Fruit fly (Drosophila melanogaster) whole organism, prepupa: Measurements from ENCODE around the gene RfC38.

Experiments
- CG11294 ChIP-seq: fragments of 200-800 bp; sonication (Bioruptor generic); IDR thresholded peaks from 2 replicates; pipeline ENCODE4 v1.3.6; 2022; ENCODE audit warnings: missing biosample characterization, missing genetic modification characterization
- CG16779 ChIP-seq: fragments of 200-800 bp; sonication (Bioruptor generic); optimal IDR thresholded peaks from 3 replicates; lab custom pipeline; 2017; ENCODE audit warnings: missing biosample characterization, mild to moderate bottlenecking, missing genetic modification characterization
- CG32006 ChIP-seq: fragments of 200-800 bp; sonication (Bioruptor generic); optimal IDR thresholded peaks from 3 replicates; lab custom pipeline; 2017; ENCODE audit warnings: missing biosample characterization, mild to moderate bottlenecking, missing genetic modification characterization
- CG6276 ChIP-seq: fragments of 200-800 bp; sonication (Bioruptor generic); optimal IDR thresholded peaks from 2 replicates; lab custom pipeline; 2017; ENCODE audit warnings: missing biosample characterization, mild to moderate bottlenecking, missing genetic modification characterization
- Eip93F ChIP-seq: fragments of 200-800 bp; sonication (Bioruptor generic); optimal IDR thresholded peaks from 2 replicates; lab custom pipeline; 2016; ENCODE audit warnings: missing biosample characterization, mild to moderate bottlenecking, missing genetic modification characterization
- Hr4 ChIP-seq: fragments of 200-800 bp; sonication (Bioruptor generic); optimal IDR thresholded peaks from 3 replicates; lab custom pipeline; 2016; ENCODE audit warnings: missing biosample characterization, missing genetic modification characterization
- Lpt ChIP-seq: fragments of 200-800 bp; sonication (Bioruptor generic); optimal IDR thresholded peaks from 3 replicates; lab custom pipeline; 2016; ENCODE audit warnings: missing biosample characterization, missing genetic modification characterization
- Met ChIP-seq: fragments of 200-800 bp; sonication (Bioruptor generic); optimal IDR thresholded peaks from 3 replicates; lab custom pipeline; 2016; ENCODE audit warnings: missing biosample characterization, missing genetic modification characterization
- cyc ChIP-seq: fragments of 200-800 bp; sonication (Bioruptor generic); optimal IDR thresholded peaks from 3 replicates; lab custom pipeline; 2016; ENCODE audit warnings: missing biosample characterization, missing genetic modification characterization
- dsx ChIP-seq: fragments of 200-800 bp; optimal IDR thresholded peaks from 3 replicates; lab custom pipeline; 2019; ENCODE audit warnings: missing biosample characterization, mild to moderate bottlenecking, missing genetic modification characterization, moderate library complexity; ENCODE audit not compliant: poor library complexity, severe bottlenecking
- eg ChIP-seq: fragments of 200-800 bp; sonication (Bioruptor generic); IDR thresholded peaks from 3 replicates; pipeline ENCODE4 v1.3.6; 2022; ENCODE audit warnings: missing biosample characterization, missing genetic modification characterization
- fd85E ChIP-seq: fragments of 200-800 bp; sonication (Bioruptor generic); optimal IDR thresholded peaks from 3 replicates; lab custom pipeline; 2016; ENCODE audit warnings: missing biosample characterization, missing genetic modification characterization

DNA sequence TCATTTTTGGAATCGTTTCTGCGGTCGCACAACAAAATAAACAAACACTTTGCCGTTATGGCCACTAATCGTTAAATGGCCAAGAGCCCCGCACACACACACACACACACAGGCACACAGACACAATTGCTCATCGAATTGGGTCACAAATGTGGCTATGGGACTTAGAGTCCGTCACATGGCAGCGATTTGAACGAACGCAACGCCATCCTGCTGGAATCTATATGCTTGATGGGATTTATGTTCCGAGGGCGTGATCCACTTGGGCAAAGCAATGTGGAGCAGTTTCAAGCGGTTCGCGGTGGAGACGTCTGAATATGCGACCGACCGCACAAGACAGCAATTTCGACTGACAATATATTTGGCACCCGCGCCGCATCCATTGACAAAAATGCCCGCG, 40.1 kb upstream of the RfC38 start:
- TF ChIP-seq fd85E (no peak), Lpt (GFP tag; lab: Kevin White, UChicago) (no peak), CG11294 (no peak), Met (GFP tag; lab: Kevin White, UChicago) (no peak), Eip93F (GFP tag; lab: Kevin White, UChicago) (no peak), cyc (GFP tag; lab: Kevin White, UChicago) (no peak), dsx (no peak), CG6276 (no peak), CG16779 (no peak), CG32006 (GFP tag; lab: Kevin White, UChicago) (no peak), eg (0 out of 3 replicates have a peak, but pooled peaks have one; percentile 18), Hr4 (no peak)
